Fruit fly (Drosophila melanogaster) whole organism, embryonic: ENCODE data around the gene HDAC4.

ENCODE experiments used
- Mad ChIP-seq: fragments of 200-800 bp; sonication (Bioruptor generic); optimal IDR thresholded peaks from 2 replicates; lab custom pipeline; 2016; ENCODE audit warnings: missing biosample characterization, missing genetic modification characterization
- insv ChIP-seq, 2 experiments: fragments of 200-800 bp; sonication (Bioruptor generic); optimal IDR thresholded peaks; 3 replicates each; lab custom pipeline; 2016 to 2018; ENCODE audit warnings: missing biosample characterization in 2 of 2, missing genetic modification characterization in 2 of 2

DNA sequence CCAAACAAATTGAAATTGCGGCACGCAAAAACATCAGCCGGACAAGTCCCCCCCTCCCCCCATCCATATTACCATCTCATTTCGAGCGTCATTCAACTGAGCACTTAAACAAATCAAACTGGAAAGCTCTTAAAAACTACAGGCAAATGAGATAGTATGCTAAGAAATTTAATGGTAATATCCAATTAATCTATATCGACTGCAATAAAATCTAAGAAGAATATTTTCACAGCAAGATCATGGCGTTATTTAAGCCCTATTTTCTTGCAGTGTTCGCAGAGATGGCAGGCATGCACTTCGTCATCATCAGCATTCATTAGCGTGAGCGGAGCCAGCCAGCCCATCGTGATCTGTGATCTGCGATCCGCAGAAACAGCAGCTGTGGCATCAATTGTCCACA is 41.0 kb downstream of the HDAC4 start:
- no peak for TF ChIP-seq insv (GFP tag; optimal IDR thresholded peaks at IDR 0.05; lab: Kevin White, UChicago)
- TF ChIP-seq Mad (GFP tag; lab: Kevin White, UChicago) = no peak
